Worm (Caenorhabditis elegans): Measurements from ENCODE around the gene T08B6.9.

ce11 chrIV:4913090-4913489 lies 22.4 kb downstream of the T08B6.9 start, which contains the start of gene str-156:
- TF ChIP-seq nhr-28 (tag; optimal IDR thresholded peaks at IDR 0.05) (no peak), lin-14 (GFP tag; optimal IDR thresholded peaks at IDR 0.05) (no peak)
